Fruit fly (Drosophila melanogaster) whole organism, embryonic: ENCODE results near the gene CheA7a.
A peak's percentile ranks its signal among the peaks of the same experiment; 100 is the strongest.

Source experiments
- Adf1 ChIP-seq: fragments of 200-800 bp; sonication (Bioruptor generic); IDR thresholded peaks from 2 replicates; pipeline ENCODE4 v1.3.6; 2022; ENCODE audit warnings: missing biosample characterization, missing genetic modification characterization
- CG11247 ChIP-seq: fragments of 200-800 bp; sonication (Bioruptor generic); IDR thresholded peaks from 2 replicates; pipeline ENCODE4 v1.3.6; 2022; ENCODE audit warnings: missing biosample characterization, missing genetic modification characterization
- CG12744 ChIP-seq: fragments of 200-800 bp; sonication (Bioruptor generic); optimal IDR thresholded peaks from 2 replicates; lab custom pipeline; 2016; ENCODE audit warnings: missing biosample characterization, missing genetic modification characterization
- CG14441 ChIP-seq: fragments of 200-800 bp; sonication (Bioruptor generic); IDR thresholded peaks from 2 replicates; pipeline ENCODE4 v1.3.6; 2022; ENCODE audit warnings: missing biosample characterization, missing genetic modification characterization
- CG14860 ChIP-seq: fragments of 200-800 bp; sonication (Bioruptor generic); IDR thresholded peaks from 3 replicates; pipeline ENCODE4 v1.3.6; 2022; ENCODE audit warnings: missing biosample characterization, missing genetic modification characterization; ENCODE audit not compliant: partially characterized antibody
- CG15514 ChIP-seq: fragments of 200-800 bp; sonication (Bioruptor generic); optimal IDR thresholded peaks from 3 replicates; lab custom pipeline; 2017; ENCODE audit warnings: missing biosample characterization, missing genetic modification characterization, mild to moderate bottlenecking, moderate library complexity, missing genetic modification reagents
- CG16815 ChIP-seq: fragments of 200-800 bp; sonication (Bioruptor generic); optimal IDR thresholded peaks from 3 replicates; lab custom pipeline; 2017; ENCODE audit warnings: missing biosample characterization, mild to moderate bottlenecking, missing genetic modification characterization
- CG18262 ChIP-seq: fragments of 200-800 bp; optimal IDR thresholded peaks from 3 replicates; lab custom pipeline; 2019; ENCODE audit warnings: missing biosample characterization, mild to moderate bottlenecking, missing genetic modification characterization, moderate library complexity
- CG18599 ChIP-seq: fragments of 200-800 bp; sonication (Bioruptor generic); optimal IDR thresholded peaks from 3 replicates; lab custom pipeline; 2017; ENCODE audit warnings: missing biosample characterization, missing genetic modification characterization, mild to moderate bottlenecking, moderate library complexity, missing genetic modification reagents
- CG2202 ChIP-seq: fragments of 200-800 bp; sonication (Bioruptor generic); optimal IDR thresholded peaks from 2 replicates; lab custom pipeline; 2018; ENCODE audit warnings: missing biosample characterization, mild to moderate bottlenecking, missing genetic modification characterization
- CG4360 ChIP-seq: fragments of 200-800 bp; sonication (Bioruptor generic); IDR thresholded peaks from 2 replicates; pipeline ENCODE4 v1.3.6; 2022; ENCODE audit warnings: missing biosample characterization, missing genetic modification characterization
- CG6175 ChIP-seq: fragments of 200-800 bp; sonication (Bioruptor generic); IDR thresholded peaks from 3 replicates; pipeline ENCODE4 v1.3.6; 2022; ENCODE audit warnings: missing biosample characterization, missing genetic modification characterization
- CG7556 ChIP-seq: fragments of 200-800 bp; sonication (Bioruptor generic); optimal IDR thresholded peaks from 2 replicates; lab custom pipeline; 2017; ENCODE audit warnings: missing biosample characterization, mild to moderate bottlenecking, missing genetic modification characterization
- Chrac-16 ChIP-seq: fragments of 200-800 bp; sonication (Bioruptor generic); optimal IDR thresholded peaks from 3 replicates; lab custom pipeline; 2016; ENCODE audit warnings: missing biosample characterization, missing genetic modification characterization
- D19B ChIP-seq: fragments of 200-800 bp; sonication (Bioruptor generic); optimal IDR thresholded peaks from 2 replicates; lab custom pipeline; 2017; ENCODE audit warnings: missing biosample characterization, mild to moderate bottlenecking, missing genetic modification characterization
- Dad ChIP-seq: fragments of 200-800 bp; sonication (Bioruptor generic); optimal IDR thresholded peaks from 3 replicates; lab custom pipeline; 2016; ENCODE audit warnings: missing biosample characterization, missing genetic modification characterization
- Doc3 ChIP-seq: fragments of 200-800 bp; sonication (Bioruptor generic); IDR thresholded peaks from 3 replicates; pipeline ENCODE4 v1.3.6; 2022; ENCODE audit warnings: missing biosample characterization, missing genetic modification characterization; ENCODE audit not compliant: partially characterized antibody
- Ets65A ChIP-seq: fragments of 200-800 bp; sonication (Bioruptor generic); peaks from one replicate; lab custom pipeline; 2016; ENCODE audit warnings: missing biosample characterization, missing genetic modification characterization
- Ets97D ChIP-seq: fragments of 200-800 bp; sonication (Bioruptor generic); optimal IDR thresholded peaks from 3 replicates; lab custom pipeline; 2016; ENCODE audit warnings: missing biosample characterization, missing genetic modification characterization
- H15 ChIP-seq: fragments of 200-800 bp; sonication (Bioruptor generic); IDR thresholded peaks from 3 replicates; pipeline ENCODE4 v1.3.6; 2022; ENCODE audit warnings: missing biosample characterization, missing genetic modification characterization
- Hr3 ChIP-seq: fragments of 200-800 bp; sonication (Bioruptor generic); optimal IDR thresholded peaks from 3 replicates; lab custom pipeline; 2016; ENCODE audit warnings: missing biosample characterization, missing genetic modification characterization
- Mes4 ChIP-seq: fragments of 200-800 bp; sonication (Bioruptor generic); optimal IDR thresholded peaks from 2 replicates; lab custom pipeline; 2016; ENCODE audit warnings: missing biosample characterization, missing genetic modification characterization
- NfI ChIP-seq: fragments of 200-800 bp; sonication (Bioruptor generic); optimal IDR thresholded peaks from 3 replicates; lab custom pipeline; 2018; ENCODE audit warnings: missing biosample characterization, mild to moderate bottlenecking, missing genetic modification characterization, moderate library complexity
- Oaz ChIP-seq: fragments of 200-800 bp; sonication (Bioruptor generic); IDR thresholded peaks from 2 replicates; pipeline ENCODE4 v1.3.6; 2022; ENCODE audit warnings: missing biosample characterization, missing genetic modification characterization
- Scr ChIP-seq: fragments of 200-800 bp; sonication (Bioruptor generic); IDR thresholded peaks from 2 replicates; pipeline ENCODE4 v1.3.6; 2022; ENCODE audit warnings: missing biosample characterization, missing genetic modification characterization; ENCODE audit not compliant: partially characterized antibody
- bigmax ChIP-seq: fragments of 200-800 bp; sonication (Bioruptor generic); optimal IDR thresholded peaks from 2 replicates; lab custom pipeline; 2018; ENCODE audit warnings: missing biosample characterization, mild to moderate bottlenecking, missing genetic modification characterization
- chm ChIP-seq: fragments of 200-800 bp; sonication (Bioruptor generic); IDR thresholded peaks from 2 replicates; pipeline ENCODE4 v1.3.6; 2022; ENCODE audit warnings: missing biosample characterization, missing genetic modification characterization
- corto ChIP-seq: fragments of 200-800 bp; sonication (Bioruptor generic); optimal IDR thresholded peaks from 2 replicates; lab custom pipeline; 2016; ENCODE audit warnings: missing biosample characterization, mild to moderate bottlenecking, missing genetic modification characterization, moderate library complexity
- cwo ChIP-seq: fragments of 200-800 bp; sonication (Bioruptor generic); optimal IDR thresholded peaks from 3 replicates; lab custom pipeline; 2017; ENCODE audit warnings: missing biosample characterization, missing genetic modification characterization, mild to moderate bottlenecking, moderate library complexity, missing genetic modification reagents
- dmrt11E ChIP-seq: fragments of 200-800 bp; sonication (Bioruptor generic); optimal IDR thresholded peaks from 3 replicates; lab custom pipeline; 2018; ENCODE audit warnings: missing biosample characterization, mild to moderate bottlenecking, missing genetic modification characterization, moderate library complexity
- esg ChIP-seq: fragments of 200-800 bp; sonication (Bioruptor generic); conservative IDR thresholded peaks from 2 replicates; pipeline ENCODE4 v1.3.6; 2022; ENCODE audit warnings: missing biosample characterization, missing genetic modification characterization
- fu2 ChIP-seq: fragments of 200-800 bp; sonication (Bioruptor generic); optimal IDR thresholded peaks from 2 replicates; lab custom pipeline; 2016; ENCODE audit warnings: missing biosample characterization, missing genetic modification characterization
- grau ChIP-seq: fragments of 200-800 bp; optimal IDR thresholded peaks from 3 replicates; lab custom pipeline; 2019; ENCODE audit warnings: missing biosample characterization, mild to moderate bottlenecking, missing genetic modification characterization, moderate library complexity
- ham ChIP-seq: fragments of 200-800 bp; sonication (Bioruptor generic); IDR thresholded peaks from 2 replicates; pipeline ENCODE4 v1.3.6; 2022; ENCODE audit warnings: missing biosample characterization, missing genetic modification characterization
- hb ChIP-seq: fragments of 200-800 bp; sonication (Bioruptor generic); IDR thresholded peaks from 3 replicates; pipeline ENCODE4 v1.3.6; 2022; ENCODE audit warnings: missing biosample characterization, missing genetic modification characterization; ENCODE audit not compliant: partially characterized antibody
- hbn ChIP-seq: fragments of 200-800 bp; sonication (Bioruptor generic); IDR thresholded peaks from 2 replicates; pipeline ENCODE4 v1.3.6; 2022; ENCODE audit warnings: missing biosample characterization, missing genetic modification characterization; ENCODE audit not compliant: partially characterized antibody
- insv ChIP-seq, 2 experiments: fragments of 200-800 bp; sonication (Bioruptor generic); optimal IDR thresholded peaks; 3 replicates each; lab custom pipeline; 2016 to 2018; ENCODE audit warnings: missing biosample characterization in 2 of 2, missing genetic modification characterization in 2 of 2
- jing ChIP-seq: fragments of 200-800 bp; sonication (Bioruptor generic); optimal IDR thresholded peaks from 2 replicates; lab custom pipeline; 2018; ENCODE audit warnings: missing biosample characterization, mild to moderate bottlenecking, missing genetic modification characterization
- pnt ChIP-seq: fragments of 200-800 bp; sonication (Bioruptor generic); optimal IDR thresholded peaks from 3 replicates; lab custom pipeline; 2016; ENCODE audit warnings: missing biosample characterization, missing genetic modification characterization
- pzg ChIP-seq: fragments of 200-800 bp; sonication (Bioruptor generic); optimal IDR thresholded peaks from 3 replicates; lab custom pipeline; 2018; ENCODE audit warnings: missing biosample characterization, mild to moderate bottlenecking, missing genetic modification characterization, moderate library complexity
- schlank ChIP-seq: fragments of 200-800 bp; sonication (Bioruptor generic); optimal IDR thresholded peaks from 2 replicates; lab custom pipeline; 2018; ENCODE audit warnings: missing biosample characterization, mild to moderate bottlenecking, missing genetic modification characterization
- slou ChIP-seq: fragments of 200-800 bp; sonication (Bioruptor generic); optimal IDR thresholded peaks from 3 replicates; lab custom pipeline; 2016; ENCODE audit warnings: missing biosample characterization, missing genetic modification characterization
- sr ChIP-seq: fragments of 200-800 bp; sonication (Bioruptor generic); IDR thresholded peaks from 3 replicates; pipeline ENCODE4 v1.3.6; 2022; ENCODE audit warnings: missing biosample characterization, missing genetic modification characterization
- tgo ChIP-seq: fragments of 200-800 bp; sonication (Bioruptor generic); IDR thresholded peaks from 3 replicates; pipeline ENCODE4 v1.3.6; 2022; ENCODE audit warnings: missing biosample characterization, missing genetic modification characterization

Gene CheA7a

dm6 chrX:7333858-7334800, 43.8 kb upstream of the CheA7a start (continued):
- TF ChIP-seq CG14860 (GFP tag; lab: Robert Waterston, UW): no peak
- TF ChIP-seq Adf1 (GFP tag; lab: Robert Waterston, UW): peak; percentile 66
- TF ChIP-seq CG6175: no peak
- no peak for TF ChIP-seq dmrt11E
- TF ChIP-seq CG4360 (GFP tag; lab: Robert Waterston, UW): no peak
- TF ChIP-seq pzg (GFP tag; lab: Kevin White, UChicago): no peak
- no peak for TF ChIP-seq ham
- TF ChIP-seq CG11247 (GFP tag; lab: Robert Waterston, UW): no peak
- no peak for TF ChIP-seq Doc3 (GFP tag; lab: Robert Waterston, UW)
- no peak for TF ChIP-seq bigmax (GFP tag; lab: Kevin White, UChicago)
- no peak for TF ChIP-seq Oaz
- no peak; the same call in 1 of the 2 replicates for TF ChIP-seq esg (GFP tag; lab: Robert Waterston, UW)
- peak; percentile 12 for TF ChIP-seq Ets97D (GFP tag; lab: Kevin White, UChicago)
- TF ChIP-seq schlank: no peak
- no peak for TF ChIP-seq Dad
- TF ChIP-seq CG2202 (tag; lab: Kevin White, UChicago): no peak
- TF ChIP-seq CG14441 (GFP tag; lab: Robert Waterston, UW): peak; percentile 38; the same call in 1 of the 2 replicates
- no peak for TF ChIP-seq cwo (GFP tag; lab: Kevin White, UChicago)
- TF ChIP-seq CG12744 (GFP tag; lab: Kevin White, UChicago): no peak
- TF ChIP-seq jing (GFP tag; lab: Kevin White, UChicago): no peak
- no peak for TF ChIP-seq grau (tag; lab: Kevin White, UChicago)
- peak; percentile 33 for TF ChIP-seq Hr3 (GFP tag; lab: Kevin White, UChicago)
- no peak for TF ChIP-seq H15 (GFP tag; lab: Robert Waterston, UW)
- peak; percentile 60 for TF ChIP-seq CG18599
- TF ChIP-seq NfI (GFP tag; lab: Kevin White, UChicago): peak; percentile 6
- no peak for TF ChIP-seq hb (GFP tag; lab: Robert Waterston, UW)
- no peak for TF ChIP-seq CG18262 (tag; lab: Kevin White, UChicago)
- TF ChIP-seq Scr: no peak
- TF ChIP-seq chm: no peak
- no peak for TF ChIP-seq hbn (GFP tag; lab: Robert Waterston, UW)
- TF ChIP-seq D19B (GFP tag; lab: Kevin White, UChicago): peak; percentile 28
- TF ChIP-seq slou: peak; percentile 61
- TF ChIP-seq pnt: peak; percentile 5
- no peak for TF ChIP-seq corto (GFP tag; lab: Kevin White, UChicago)
- no peak for TF ChIP-seq Chrac-16 (GFP tag; lab: Kevin White, UChicago)
- TF ChIP-seq tgo (GFP tag; lab: Robert Waterston, UW): no peak
- TF ChIP-seq fu2 (GFP tag; lab: Kevin White, UChicago): peak; percentile 62
- TF ChIP-seq Ets65A (GFP tag; lab: Kevin White, UChicago): peak; percentile 73
- TF ChIP-seq CG16815: peak; percentile 6
- TF ChIP-seq CG7556 (GFP tag; lab: Kevin White, UChicago): no peak
- no peak for TF ChIP-seq sr (GFP tag; lab: Robert Waterston, UW)
- no peak for TF ChIP-seq insv (GFP tag; optimal IDR thresholded peaks at IDR 0.05; lab: Kevin White, UChicago)
- TF ChIP-seq Mes4 (GFP tag; lab: Kevin White, UChicago): no peak
- peak; percentile 3 for TF ChIP-seq CG15514 (GFP tag; lab: Kevin White, UChicago)
